Fruit fly (Drosophila melanogaster): ENCODE measurements around the gene daed.
A peak's percentile ranks its signal among the peaks of the same experiment; 100 is the strongest.

The daed gene

DNA sequence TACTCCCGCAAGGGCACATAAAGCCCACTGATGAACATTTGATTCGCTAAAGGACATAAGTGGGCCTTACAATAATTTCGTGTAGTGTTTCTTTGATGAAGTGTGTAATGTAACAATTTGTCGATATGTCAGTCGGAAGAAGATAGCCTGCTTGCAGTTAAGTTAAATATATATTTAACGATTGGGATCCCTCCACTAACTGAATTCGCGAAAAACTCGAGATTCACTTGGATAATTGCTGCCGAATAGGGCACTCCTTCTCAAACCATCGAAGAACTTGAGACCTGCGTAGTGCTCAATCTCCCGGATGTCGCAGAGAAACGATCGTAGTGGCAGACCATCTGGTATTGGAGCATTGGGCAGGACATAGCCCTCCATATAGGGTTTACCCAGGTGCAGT is 22.0 kb upstream of the daed start, which contains the start of gene Tengl3:
Gene Tengl3, minus strand, starts transcription at position 101 of the 400 bp plus-strand sequence.
- TF ChIP-seq eg (GFP tag; IDR thresholded peaks at IDR 0.05) = no peak
- TF ChIP-seq CG34406 (GFP tag; optimal IDR thresholded peaks at IDR 0.05) = no peak
- no peak for TF ChIP-seq achi (GFP tag; optimal IDR thresholded peaks at IDR 0.05)
- no peak for TF ChIP-seq Smox (GFP tag; optimal IDR thresholded peaks at IDR 0.05)
- no peak for TF ChIP-seq CG6808 (GFP tag; optimal IDR thresholded peaks at IDR 0.05)
- TF ChIP-seq Sox15 (GFP tag; optimal IDR thresholded peaks at IDR 0.05) = no peak
- no peak for TF ChIP-seq Met (GFP tag; optimal IDR thresholded peaks at IDR 0.05)
- TF ChIP-seq CG3032 (tag; optimal IDR thresholded peaks at IDR 0.05) = no peak

DNA sequence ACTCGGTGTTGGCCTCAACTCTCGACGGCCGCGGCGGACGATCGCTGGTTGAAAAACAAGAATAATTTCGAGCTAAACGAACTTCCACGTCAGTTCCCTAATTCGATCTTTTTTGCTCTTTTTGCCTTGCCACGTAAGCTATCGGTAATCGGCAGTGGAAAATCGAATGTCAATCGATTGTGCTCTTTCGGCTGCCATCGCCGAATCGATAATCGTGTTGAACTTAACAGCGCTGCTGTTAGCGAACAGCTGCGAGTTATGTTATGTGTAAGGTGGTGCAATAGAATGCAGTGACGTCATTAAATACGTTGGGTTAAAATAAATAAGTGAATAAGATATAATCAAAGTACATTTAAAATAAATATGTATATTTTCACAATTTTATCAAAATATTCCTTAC is 20.6 kb upstream of the daed start, which contains the start of gene Sec24CD:
Gene Sec24CD, minus strand, starts transcription at position 123 of the 400 bp plus-strand sequence.
- TF ChIP-seq Hr39 (GFP tag; optimal IDR thresholded peaks at IDR 0.05) (no peak), Eip93F (GFP tag; optimal IDR thresholded peaks at IDR 0.05) (peak; percentile 9), CG16779 (tag; optimal IDR thresholded peaks at IDR 0.05) (no peak), Sox14 (GFP tag; optimal IDR thresholded peaks at IDR 0.05) (no peak), Gug (GFP tag; IDR thresholded peaks at IDR 0.05) (no peak), CG15336 (GFP tag; IDR thresholded peaks at IDR 0.05) (peak; percentile 13; the same call in 1 of the 2 replicates), Ets96B (tag; optimal IDR thresholded peaks at IDR 0.05) (no peak), Ets21C (GFP tag; optimal IDR thresholded peaks at IDR 0.05) (no peak), vri (GFP tag; optimal IDR thresholded peaks at IDR 0.05) (no peak), acj6 (GFP tag; optimal IDR thresholded peaks at IDR 0.05) (no peak), topi (GFP tag; optimal IDR thresholded peaks at IDR 0.05) (no peak), CG3919 (GFP tag; optimal IDR thresholded peaks at IDR 0.05) (no peak), CG8119 (GFP tag; IDR thresholded peaks at IDR 0.05) (no peak), CG8319 (GFP tag; optimal IDR thresholded peaks at IDR 0.05) (no peak), CG6276 (GFP tag; optimal IDR thresholded peaks at IDR 0.05) (no peak), CG3032 (tag; optimal IDR thresholded peaks at IDR 0.05) (peak; percentile 13), OdsH (GFP tag; optimal IDR thresholded peaks at IDR 0.05) (no peak), esn (GFP tag; optimal IDR thresholded peaks at IDR 0.05) (peak; percentile 36), CG32006 (GFP tag; optimal IDR thresholded peaks at IDR 0.05) (no peak), svp (GFP tag) (peak; percentile 33), eg (GFP tag; IDR thresholded peaks at IDR 0.05) (peak; percentile 40; the same call in 1 of the 3 replicates), CG10669 (GFP tag; optimal IDR thresholded peaks at IDR 0.05) (no peak), salr (GFP tag; optimal IDR thresholded peaks at IDR 0.05) (no peak), fd59A (GFP tag; optimal IDR thresholded peaks at IDR 0.05) (no peak), net (GFP tag; optimal IDR thresholded peaks at IDR 0.05) (no peak)

DNA sequence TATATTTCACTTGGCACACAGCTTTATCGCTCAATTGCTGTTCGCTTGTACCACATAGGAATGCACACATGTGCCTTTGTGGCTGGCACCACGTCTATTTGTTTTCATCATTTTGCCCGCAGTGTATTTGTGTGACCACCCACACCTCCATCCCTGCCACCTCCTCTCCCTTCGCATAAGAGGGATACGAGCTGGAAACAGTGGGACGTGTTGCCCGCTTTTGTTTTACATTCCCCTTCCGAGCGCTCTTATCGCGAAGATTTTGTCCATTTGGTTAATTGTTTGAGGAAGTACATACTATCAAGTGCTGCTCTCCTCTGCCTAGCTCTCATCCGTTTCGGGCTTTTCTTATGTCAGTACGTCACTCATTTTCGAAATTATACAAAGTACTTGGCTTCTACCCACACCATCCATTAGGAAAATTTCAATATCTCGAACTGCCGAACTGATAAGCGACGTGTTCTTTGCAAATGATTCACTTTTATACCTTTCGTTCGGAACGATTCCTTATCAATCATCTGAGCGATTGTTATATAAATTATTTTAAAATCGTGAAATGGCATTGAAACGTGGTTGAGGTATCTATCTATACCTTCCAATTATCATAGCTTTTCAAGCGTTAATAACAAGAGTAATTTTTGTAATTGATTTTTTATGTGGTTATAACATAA is 12.2 kb upstream of the daed start:
- TF ChIP-seq CG16779 (tag; optimal IDR thresholded peaks at IDR 0.05) (no peak), CG3032 (tag; optimal IDR thresholded peaks at IDR 0.05) (no peak), Ets21C (GFP tag; optimal IDR thresholded peaks at IDR 0.05) (no peak), CG6276 (GFP tag; optimal IDR thresholded peaks at IDR 0.05) (no peak), Eip78C (GFP tag) (peak; percentile 37), CG11902 (GFP tag; optimal IDR thresholded peaks at IDR 0.05) (no peak), achi (GFP tag; optimal IDR thresholded peaks at IDR 0.05) (no peak), CG15336 (GFP tag; IDR thresholded peaks at IDR 0.05) (0 out of 2 replicates have a peak, but pooled peaks have one; percentile 16), CG6792 (GFP tag; optimal IDR thresholded peaks at IDR 0.05) (no peak), Sox14 (GFP tag; optimal IDR thresholded peaks at IDR 0.05) (peak; percentile 60), vri (GFP tag; optimal IDR thresholded peaks at IDR 0.05) (peak; percentile 81), fd59A (GFP tag; optimal IDR thresholded peaks at IDR 0.05) (no peak), fkh (GFP tag; optimal IDR thresholded peaks at IDR 0.05) (peak; percentile 58), CG4318 (GFP tag; optimal IDR thresholded peaks at IDR 0.05) (no peak), cyc (GFP tag; optimal IDR thresholded peaks at IDR 0.05) (no peak), svp (GFP tag) (peak; percentile 71), Eip93F (GFP tag; optimal IDR thresholded peaks at IDR 0.05) (peak; percentile 52)
